Fruit fly (Drosophila melanogaster) whole organism, embryonic: ENCODE data around the gene CG14613.

Experiments used
- Bgb ChIP-seq: fragments of 200-800 bp; sonication (Bioruptor generic); IDR thresholded peaks from 2 replicates; pipeline ENCODE4 v1.3.6; 2022; ENCODE audit warnings: missing biosample characterization, missing genetic modification characterization; ENCODE audit not compliant: partially characterized antibody
- CG10366 ChIP-seq: fragments of 200-800 bp; sonication (Bioruptor generic); IDR thresholded peaks from 2 replicates; pipeline ENCODE4 v1.3.6; 2022; ENCODE audit warnings: missing biosample characterization, missing genetic modification characterization
- CG10462 ChIP-seq: fragments of 200-800 bp; sonication (Bioruptor generic); optimal IDR thresholded peaks from 2 replicates; lab custom pipeline; 2016; ENCODE audit warnings: missing biosample characterization, missing genetic modification characterization
- CG11504 ChIP-seq: fragments of 200-800 bp; sonication (Bioruptor generic); optimal IDR thresholded peaks from 3 replicates; lab custom pipeline; 2019; ENCODE audit warnings: missing biosample characterization, mild to moderate bottlenecking, missing genetic modification characterization, moderate library complexity
- CG11696 ChIP-seq: fragments of 200-800 bp; sonication (Bioruptor generic); IDR thresholded peaks from 2 replicates; pipeline ENCODE4 v1.3.6; 2022; ENCODE audit warnings: missing biosample characterization, missing genetic modification characterization
- CG12769 ChIP-seq: fragments of 200-800 bp; sonication (Bioruptor generic); optimal IDR thresholded peaks from 2 replicates; lab custom pipeline; 2019; ENCODE audit warnings: missing biosample characterization, mild to moderate bottlenecking, missing genetic modification characterization, moderate library complexity
- CG13123 ChIP-seq: fragments of 200-800 bp; sonication (Bioruptor generic); optimal IDR thresholded peaks from 2 replicates; lab custom pipeline; 2016; ENCODE audit warnings: missing biosample characterization, missing genetic modification characterization
- CG13296 ChIP-seq: fragments of 200-800 bp; sonication (Bioruptor generic); optimal IDR thresholded peaks from 3 replicates; lab custom pipeline; 2018; ENCODE audit warnings: missing biosample characterization, mild to moderate bottlenecking, missing genetic modification characterization
- CG15073 ChIP-seq: fragments of 200-800 bp; sonication (Bioruptor generic); optimal IDR thresholded peaks from 2 replicates; lab custom pipeline; 2016; ENCODE audit warnings: missing biosample characterization, missing genetic modification characterization
- CG16779 ChIP-seq: fragments of 200-800 bp; sonication (Bioruptor generic); IDR thresholded peaks from 2 replicates; pipeline ENCODE4 v1.3.6; 2022; ENCODE audit warnings: missing biosample characterization, missing genetic modification characterization
- CG18764 ChIP-seq: fragments of 200-800 bp; sonication (Bioruptor generic); optimal IDR thresholded peaks from 3 replicates; lab custom pipeline; 2016; ENCODE audit warnings: missing biosample characterization, missing genetic modification characterization
- CG2120 ChIP-seq: fragments of 200-800 bp; sonication (Bioruptor generic); optimal IDR thresholded peaks from 3 replicates; lab custom pipeline; 2016; ENCODE audit warnings: missing biosample characterization, missing genetic modification characterization
- CG30403 ChIP-seq: fragments of 200-800 bp; sonication (Bioruptor generic); optimal IDR thresholded peaks from 3 replicates; lab custom pipeline; 2016; ENCODE audit warnings: missing biosample characterization, missing genetic modification characterization
- CG30431 ChIP-seq: fragments of 200-800 bp; sonication (Bioruptor generic); optimal IDR thresholded peaks from 2 replicates; lab custom pipeline; 2017; ENCODE audit warnings: missing biosample characterization, missing genetic modification characterization
- CG3163 ChIP-seq: fragments of 200-800 bp; sonication (Bioruptor generic); optimal IDR thresholded peaks from 3 replicates; lab custom pipeline; 2016; ENCODE audit warnings: missing biosample characterization, missing genetic modification characterization
- CG34422 ChIP-seq: fragments of 200-800 bp; sonication (Bioruptor generic); IDR thresholded peaks from 3 replicates; pipeline ENCODE4 v1.3.6; 2022; ENCODE audit warnings: missing biosample characterization, missing genetic modification characterization
- CG3726 ChIP-seq: fragments of 200-800 bp; sonication (Bioruptor generic); IDR thresholded peaks from 3 replicates; pipeline ENCODE4, ENCODE4 v1.3.6; 2022; ENCODE audit warnings: missing biosample characterization, missing genetic modification characterization
- CG6791 ChIP-seq: fragments of 200-800 bp; sonication (Bioruptor generic); IDR thresholded peaks from 3 replicates; pipeline ENCODE4 v1.3.6; 2022; ENCODE audit warnings: missing biosample characterization, missing genetic modification characterization; ENCODE audit not compliant: partially characterized antibody
- CG7271 ChIP-seq: fragments of 200-800 bp; sonication (Bioruptor generic); optimal IDR thresholded peaks from 2 replicates; lab custom pipeline; 2018; ENCODE audit warnings: missing biosample characterization, mild to moderate bottlenecking, missing genetic modification characterization, moderate library complexity
- CG7357 ChIP-seq: fragments of 200-800 bp; sonication (Bioruptor generic); IDR thresholded peaks from 3 replicates; pipeline ENCODE4 v1.3.6; 2022; ENCODE audit warnings: missing biosample characterization, missing genetic modification characterization
- CG7745 ChIP-seq: fragments of 200-800 bp; sonication (Bioruptor generic); optimal IDR thresholded peaks from 2 replicates; lab custom pipeline; 2018; ENCODE audit warnings: missing biosample characterization, mild to moderate bottlenecking, missing genetic modification characterization, moderate library complexity
- CG7928 ChIP-seq: fragments of 200-800 bp; sonication (Bioruptor generic); optimal IDR thresholded peaks from 2 replicates; lab custom pipeline; 2017; ENCODE audit warnings: missing biosample characterization, mild to moderate bottlenecking, missing genetic modification characterization
- CG8089 ChIP-seq: fragments of 200-800 bp; sonication (Bioruptor generic); optimal IDR thresholded peaks from 3 replicates; lab custom pipeline; 2016; ENCODE audit warnings: missing biosample characterization, missing genetic modification characterization
- CG8924 ChIP-seq: fragments of 200-800 bp; optimal IDR thresholded peaks from 3 replicates; lab custom pipeline; 2019; ENCODE audit warnings: missing biosample characterization, mild to moderate bottlenecking, missing genetic modification characterization, moderate library complexity
- CG9932 ChIP-seq: fragments of 200-800 bp; sonication (Bioruptor generic); IDR thresholded peaks from 2 replicates; pipeline ENCODE4 v1.3.6; 2022; ENCODE audit warnings: missing biosample characterization, missing genetic modification characterization
- Chrac-16 ChIP-seq: fragments of 200-800 bp; sonication (Bioruptor generic); optimal IDR thresholded peaks from 3 replicates; lab custom pipeline; 2016; ENCODE audit warnings: missing biosample characterization, missing genetic modification characterization
- Drgx ChIP-seq: fragments of 200-800 bp; sonication (Bioruptor generic); IDR thresholded peaks from 2 replicates; pipeline ENCODE4 v1.3.6; 2022; ENCODE audit warnings: missing biosample characterization, missing genetic modification characterization
- E2f2 ChIP-seq: fragments of 200-800 bp; sonication (Bioruptor generic); IDR thresholded peaks from 2 replicates; pipeline ENCODE4 v1.3.6; 2022; ENCODE audit warnings: missing biosample characterization, missing genetic modification characterization
- GATAe ChIP-seq: fragments of 200-800 bp; sonication (Bioruptor generic); conservative IDR thresholded peaks from 2 replicates; pipeline ENCODE4 v1.3.6; 2022; ENCODE audit warnings: missing biosample characterization, missing genetic modification characterization
- HLH4C ChIP-seq: fragments of 200-800 bp; sonication (Bioruptor generic); IDR thresholded peaks from 3 replicates; pipeline ENCODE4 v1.3.6; 2022; ENCODE audit warnings: missing biosample characterization, missing genetic modification characterization; ENCODE audit not compliant: partially characterized antibody
- Hey ChIP-seq: fragments of 200-800 bp; sonication (Bioruptor generic); optimal IDR thresholded peaks from 3 replicates; lab custom pipeline; 2018; ENCODE audit warnings: missing biosample characterization, mild to moderate bottlenecking, missing genetic modification characterization
- HmgD ChIP-seq: fragments of 200-800 bp; sonication (Bioruptor generic); optimal IDR thresholded peaks from 3 replicates; lab custom pipeline; 2016; ENCODE audit warnings: missing biosample characterization, missing genetic modification characterization
- Hmr ChIP-seq: fragments of 200-800 bp; sonication (Bioruptor generic); optimal IDR thresholded peaks from 3 replicates; lab custom pipeline; 2017; ENCODE audit warnings: mild to moderate bottlenecking, missing biosample characterization, missing genetic modification reagents, missing genetic modification characterization
- Sry-β ChIP-seq: fragments of 200-800 bp; sonication (Bioruptor generic); optimal IDR thresholded peaks from 2 replicates; lab custom pipeline; 2018; ENCODE audit warnings: missing biosample characterization, mild to moderate bottlenecking, missing genetic modification characterization, moderate library complexity
- Ssrp ChIP-seq: fragments of 200-800 bp; sonication (Bioruptor generic); optimal IDR thresholded peaks from 2 replicates; lab custom pipeline; 2018; ENCODE audit warnings: missing biosample characterization, mild to moderate bottlenecking, missing genetic modification characterization, moderate library complexity
- Xbp1 ChIP-seq: fragments of 200-800 bp; sonication (Bioruptor generic); optimal IDR thresholded peaks from 3 replicates; lab custom pipeline; 2016; ENCODE audit warnings: missing biosample characterization, mild to moderate bottlenecking, missing genetic modification characterization
- abd-A ChIP-seq: fragments of 200-800 bp; sonication (Bioruptor generic); optimal IDR thresholded peaks from 3 replicates; lab custom pipeline; 2019; ENCODE audit warnings: missing biosample characterization, mild to moderate bottlenecking, missing genetic modification characterization, moderate library complexity
- chn ChIP-seq: fragments of 200-800 bp; sonication (Bioruptor generic); optimal IDR thresholded peaks from 2 replicates; lab custom pipeline; 2016; ENCODE audit warnings: missing biosample characterization, missing genetic modification characterization
- ems ChIP-seq: fragments of 200-800 bp; sonication (Bioruptor generic); optimal IDR thresholded peaks from 3 replicates; lab custom pipeline; 2016; ENCODE audit warnings: missing biosample characterization, missing genetic modification characterization
- en ChIP-seq: fragments of 200-800 bp; sonication (Bioruptor generic); optimal IDR thresholded peaks from 2 replicates; lab custom pipeline; 2016; ENCODE audit warnings: missing biosample characterization, missing genetic modification characterization
- eve ChIP-seq, 2 experiments: fragments of >200 bp; optimal IDR thresholded peaks; 2 replicates each; lab custom pipeline; 2017; ENCODE audit warnings: missing biosample characterization in 2 of 2, missing genetic modification characterization in 2 of 2
- hth ChIP-seq: fragments of >200 bp; optimal IDR thresholded peaks from 2 replicates; lab custom pipeline; 2017; ENCODE audit warnings: inconsistent platforms
- mld ChIP-seq: fragments of 200-800 bp; sonication (Bioruptor generic); IDR thresholded peaks from 3 replicates; pipeline ENCODE4 v1.3.6; 2022; ENCODE audit warnings: missing biosample characterization, missing genetic modification characterization; ENCODE audit not compliant: partially characterized antibody
- pb ChIP-seq: fragments of 200-800 bp; sonication (Bioruptor generic); optimal IDR thresholded peaks from 3 replicates; lab custom pipeline; 2016; ENCODE audit warnings: missing biosample characterization, missing genetic modification characterization
- pfk ChIP-seq: fragments of 200-800 bp; sonication (Bioruptor generic); optimal IDR thresholded peaks from 2 replicates; lab custom pipeline; 2018; ENCODE audit warnings: missing biosample characterization, mild to moderate bottlenecking, missing genetic modification characterization, moderate library complexity
- ro ChIP-seq: fragments of 200-800 bp; sonication (Bioruptor generic); IDR thresholded peaks from 2 replicates; pipeline ENCODE4 v1.3.6; 2022; ENCODE audit warnings: missing biosample characterization, missing genetic modification characterization
- sc ChIP-seq, 3 experiments: fragments of >200 bp in 2 of 3; fragments of 200-800 bp in 1 of 3; sonication (Bioruptor generic) in 1 of 3; optimal IDR thresholded peaks; 2 replicates in 2 of 3; 3 replicates in 1 of 3; lab custom pipeline; 2017; ENCODE audit warnings: mild to moderate bottlenecking in 1 of 3, missing biosample characterization in 1 of 3, missing genetic modification characterization in 1 of 3, missing genetic modification reagents in 1 of 3
- sim ChIP-seq: fragments of 200-800 bp; sonication (Bioruptor generic); IDR thresholded peaks from 2 replicates; pipeline ENCODE4 v1.3.6; 2022; ENCODE audit warnings: missing biosample characterization, missing genetic modification characterization
- vnd ChIP-seq: fragments of 200-800 bp; sonication (Bioruptor generic); IDR thresholded peaks from 3 replicates; pipeline ENCODE4 v1.3.6; 2022; ENCODE audit warnings: missing biosample characterization, missing genetic modification characterization; ENCODE audit not compliant: partially characterized antibody
- zen2 ChIP-seq: fragments of 200-800 bp; sonication (Bioruptor generic); IDR thresholded peaks from 3 replicates; pipeline ENCODE4 v1.3.6; 2022; ENCODE audit warnings: missing biosample characterization, missing genetic modification characterization; ENCODE audit not compliant: partially characterized antibody

CG14613 gene

DNA sequence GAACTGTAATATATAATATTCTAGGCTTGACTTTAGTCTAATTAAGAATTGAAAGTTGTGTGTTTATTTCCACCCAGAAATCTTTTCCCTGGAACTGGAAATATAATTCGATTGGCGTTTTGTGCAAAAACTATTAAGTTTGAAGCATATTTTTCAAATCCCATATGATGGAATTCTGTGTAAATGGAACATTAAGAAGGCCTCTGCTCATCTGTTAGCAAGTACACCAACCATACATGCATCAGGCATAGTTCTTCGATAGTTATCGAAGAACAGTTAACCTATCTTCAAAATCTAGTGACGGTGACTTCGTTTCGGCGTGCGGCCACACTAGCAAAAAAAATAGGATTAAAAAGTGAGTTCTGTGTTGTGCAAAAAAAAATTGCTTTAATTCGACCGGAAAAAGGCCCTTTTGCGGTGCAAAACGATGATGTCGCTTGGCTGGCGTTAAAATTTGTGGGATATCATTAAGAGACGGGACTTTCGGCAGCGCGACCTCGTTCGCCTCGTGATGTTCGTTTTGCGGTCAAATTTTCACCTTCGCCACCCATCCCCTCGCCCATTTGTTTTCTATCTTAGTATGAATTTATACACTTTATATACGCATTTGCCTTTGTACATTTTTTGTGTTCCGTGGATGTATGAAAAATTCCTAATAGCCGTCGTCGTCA is 16.2 kb downstream of the CG14613 start, which contains the start of gene Usp2 (continued):
- no peak for TF ChIP-seq CG30403 (GFP tag; lab: Kevin White, UChicago)
- no peak for TF ChIP-seq Hmr (GFP tag; lab: Kevin White, UChicago)
- no peak for TF ChIP-seq pb (GFP tag; lab: Kevin White, UChicago)
- TF ChIP-seq CG6791 (GFP tag; lab: Robert Waterston, UW), result peak; percentile 79
- TF ChIP-seq CG30431 (GFP tag; lab: Kevin White, UChicago), result no peak
- no peak; the same call in 2 of the 3 replicates for TF ChIP-seq vnd (GFP tag; lab: Robert Waterston, UW)
- no peak for TF ChIP-seq CG11504 (tag; lab: Kevin White, UChicago)
- no peak for TF ChIP-seq Ssrp (tag; lab: Kevin White, UChicago)
- TF ChIP-seq abd-A (tag; lab: Kevin White, UChicago), result no peak
- no peak for TF ChIP-seq Xbp1 (GFP tag; lab: Kevin White, UChicago)
- no peak for TF ChIP-seq pfk (GFP tag; lab: Kevin White, UChicago)
- peak; percentile 83 for TF ChIP-seq CG7357 (GFP tag; lab: Robert Waterston, UW)
- no peak for TF ChIP-seq ems (GFP tag; lab: Kevin White, UChicago)
- no peak for TF ChIP-seq CG8924 (tag; lab: Kevin White, UChicago)
- 0 out of 3 replicates have a peak, but pooled peaks have one; percentile 15 for TF ChIP-seq CG34422 (GFP tag; lab: Robert Waterston, UW)
- TF ChIP-seq eve (GFP tag; optimal IDR thresholded peaks at IDR 0.05; lab: Kevin White, UChicago), result no peak
- TF ChIP-seq ro, result no peak
- no peak for TF ChIP-seq Chrac-16 (GFP tag; lab: Kevin White, UChicago)
- TF ChIP-seq CG16779 (GFP tag; lab: Robert Waterston, UW), result no peak
- no peak for TF ChIP-seq sc (optimal IDR thresholded peaks at IDR 0.05; lab: Kevin White, UChicago)
- TF ChIP-seq sc (GFP tag; optimal IDR thresholded peaks at IDR 0.05; lab: Kevin White, UChicago), result no peak
- no peak for TF ChIP-seq CG11696 (GFP tag; lab: Robert Waterston, UW)
- no peak for TF ChIP-seq Hey (tag; lab: Kevin White, UChicago)
- no peak for TF ChIP-seq CG8089 (GFP tag; lab: Kevin White, UChicago)
- no peak for TF ChIP-seq CG15073 (GFP tag; lab: Kevin White, UChicago)
- TF ChIP-seq CG13123 (GFP tag; lab: Kevin White, UChicago), result no peak
- no peak for TF ChIP-seq CG7928 (GFP tag; lab: Kevin White, UChicago)
- peak; percentile 56 for TF ChIP-seq HLH4C (GFP tag; lab: Robert Waterston, UW)
- TF ChIP-seq CG9932 (GFP tag; lab: Robert Waterston, UW), result peak; percentile 59
- TF ChIP-seq HmgD, result peak; percentile 64
- no peak for TF ChIP-seq sim (GFP tag; lab: Robert Waterston, UW)
- peak; percentile 76 for TF ChIP-seq Bgb (GFP tag; lab: Robert Waterston, UW)
- TF ChIP-seq GATAe, result no peak
- TF ChIP-seq chn (GFP tag; lab: Kevin White, UChicago), result no peak
- no peak for TF ChIP-seq en
- peak; percentile 37; the same call in 1 of the 3 replicates for TF ChIP-seq mld
- no peak for TF ChIP-seq CG7271
- TF ChIP-seq CG12769 (tag; lab: Kevin White, UChicago), result no peak
- no peak for TF ChIP-seq CG13296 (GFP tag; lab: Kevin White, UChicago)
- TF ChIP-seq Sry-β, result no peak
- TF ChIP-seq CG2120 (GFP tag; lab: Kevin White, UChicago), result no peak
- no peak for TF ChIP-seq CG3163
- peak; percentile 27; the same call in 1 of the 2 replicates for TF ChIP-seq E2f2 (GFP tag; lab: Robert Waterston, UW)
- TF ChIP-seq zen2 (GFP tag; lab: Robert Waterston, UW), result peak; percentile 43; the same call in 1 of the 3 replicates
- no peak for TF ChIP-seq CG10462 (GFP tag; lab: Kevin White, UChicago)
- TF ChIP-seq CG3726 (GFP tag; lab: Robert Waterston, UW), result no peak
- TF ChIP-seq CG18764 (GFP tag; lab: Kevin White, UChicago), result no peak
- TF ChIP-seq CG7745 (tag; lab: Kevin White, UChicago), result no peak
- TF ChIP-seq hth (lab: Kevin White, UChicago), result no peak
- TF ChIP-seq CG10366 (GFP tag; lab: Robert Waterston, UW), result no peak
- no peak for TF ChIP-seq Drgx (GFP tag; lab: Robert Waterston, UW)
